Worm (Caenorhabditis elegans) whole organism, midembryonic: ENCODE data around the gene sas-4.

Source experiments
- T22C8.4 ChIP-seq: fragments of 200-800 bp; sonication (Bioruptor generic); IDR thresholded peaks from 2 replicates; pipeline ENCODE4 v1.3.6; 2022; ENCODE audit warnings: missing genetic modification characterization, missing compliant biosample characterization
- flt-1 ChIP-seq: fragments of 200-800 bp; sonication (Bioruptor generic); IDR thresholded peaks from 2 replicates; pipeline ENCODE4 v1.3.6; 2022; ENCODE audit warnings: missing genetic modification characterization, missing compliant biosample characterization
- klf-2 ChIP-seq: fragments of 200-800 bp; sonication (Bioruptor generic); conservative IDR thresholded peaks from 2 replicates; pipeline ENCODE4 v1.3.6; 2022; ENCODE audit warnings: missing genetic modification reagents, missing genetic modification characterization, missing compliant biosample characterization
- med-1 ChIP-seq: sonication (generic microtip); optimal IDR thresholded peaks from 2 replicates; lab custom pipeline; 2017; ENCODE audit warnings: missing genetic modification characterization, mild to moderate bottlenecking, missing compliant biosample characterization, antibody characterized with exemption, missing genetic modification reagents; ENCODE audit not compliant: insufficient read depth
- ref-1 ChIP-seq: fragments of 200-800 bp; sonication (Bioruptor generic); conservative IDR thresholded peaks from 2 replicates; pipeline ENCODE4 v1.3.6; 2022; ENCODE audit warnings: missing genetic modification reagents, missing genetic modification characterization, missing compliant biosample characterization
- tab-1 ChIP-seq: fragments of 200-800 bp; sonication (Bioruptor generic); IDR thresholded peaks from 2 replicates; pipeline ENCODE4 v1.3.6; 2022; ENCODE audit warnings: missing genetic modification characterization, missing compliant biosample characterization
- ztf-23 ChIP-seq: fragments of 200-800 bp; sonication (Bioruptor generic); IDR thresholded peaks from 2 replicates; pipeline ENCODE4 v1.3.6; 2022; ENCODE audit warnings: missing genetic modification reagents, missing genetic modification characterization, missing compliant biosample characterization

DNA sequence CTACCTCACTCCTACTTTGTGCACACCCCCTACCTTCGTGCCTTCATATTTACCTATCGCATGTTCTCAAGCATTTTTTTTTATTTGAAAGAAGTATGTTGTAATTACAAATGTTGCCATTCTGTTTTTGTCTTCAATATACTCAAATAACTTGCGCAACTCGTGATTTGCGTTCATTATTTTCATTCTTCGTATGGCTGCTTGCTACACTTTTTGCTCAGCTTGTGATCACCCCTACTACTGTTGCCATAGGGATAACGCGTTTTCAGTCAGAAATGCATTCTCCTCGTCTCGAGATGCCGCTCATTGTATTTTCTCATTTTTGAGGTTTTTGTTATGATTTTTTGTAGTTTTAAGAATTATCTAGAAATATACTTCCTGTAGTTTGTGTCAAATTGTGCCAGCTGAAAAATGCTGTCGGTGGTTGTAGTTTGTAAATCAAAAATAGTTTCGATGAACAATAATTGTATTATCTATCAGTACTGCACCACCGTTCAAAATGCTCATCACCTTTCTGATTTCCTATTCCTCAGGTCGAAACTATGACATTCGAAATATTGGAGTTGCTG, 4.3 kb upstream of the sas-4 start, which contains the start of gene F10E9.1:
- TF ChIP-seq med-1 (GFP tag; lab: Kevin White, UChicago) (no peak), flt-1 (no peak), ztf-23 (GFP tag; lab: Robert Waterston, UW) (no peak), ref-1 (GFP tag; lab: Robert Waterston, UW) (no peak), T22C8.4 (no peak), tab-1 (GFP tag; lab: Robert Waterston, UW) (no peak), klf-2 (no peak)
